Worm (Caenorhabditis elegans): ENCODE results near the gene szy-4.

- TF ChIP-seq hlh-1 (tag; optimal IDR thresholded peaks at IDR 0.05): no peak
- TF ChIP-seq unc-62 (GFP tag; optimal IDR thresholded peaks at IDR 0.05): no peak
- TF ChIP-seq pha-4 (tag; optimal IDR thresholded peaks at IDR 0.05): no peak
- no peak for TF ChIP-seq sptf-1 (tag; optimal IDR thresholded peaks at IDR 0.05)
- TF ChIP-seq lin-13 (tag; optimal IDR thresholded peaks at IDR 0.05): no peak
- no peak for TF ChIP-seq mep-1 (tag; optimal IDR thresholded peaks at IDR 0.05)
- TF ChIP-seq ceh-39 (tag; optimal IDR thresholded peaks at IDR 0.05): no peak
- no peak for TF ChIP-seq drap-1 (GFP tag; optimal IDR thresholded peaks at IDR 0.05)
- TF ChIP-seq nhr-28 (tag; optimal IDR thresholded peaks at IDR 0.05): no peak
- no peak for TF ChIP-seq elt-1 (tag; optimal IDR thresholded peaks at IDR 0.05; ENCODE audit: borderline replicate concordance, insufficient read depth)
Observed at ce11 chrII:6160994-6161393, 37.5 kb upstream of the szy-4 start, which contains the start of gene exp-1.

All from whole organism, mixed stage, embryonic.